2 worm cellular contexts compared by ENCODE assay signal in the genomic region with DNA sequence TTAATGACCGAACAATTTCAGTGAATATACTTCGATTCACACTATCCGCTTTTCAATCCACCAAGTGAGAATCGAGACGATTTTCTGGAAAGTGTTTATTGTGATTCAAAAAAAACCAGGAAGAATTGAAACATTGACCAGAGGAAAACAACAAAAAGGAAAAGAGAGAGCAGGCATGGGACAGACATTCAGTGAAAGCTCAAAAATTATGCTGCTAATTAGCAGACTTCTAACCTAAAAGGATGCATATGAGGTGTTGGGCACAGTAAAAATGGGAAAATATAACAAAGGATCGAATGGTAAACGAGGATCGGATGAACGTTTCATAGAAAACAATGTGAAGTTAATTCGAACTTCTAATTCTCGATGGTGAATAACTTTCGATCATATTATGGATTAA.
A peak's percentile ranks its signal among the peaks of the same experiment; 100 is the strongest.
TF ChIP-seq lines count a peak whose summit lies in the region.

No protein-coding gene starts in this region.

TF ChIP-seq in whole organism, L4 larva, 104 proteins besides CTCF, POLR2A, EP300 and RAD21:
- TF ChIP-seq daf-12 (tag; optimal IDR thresholded peaks at IDR 0.05; lab: Kevin White, UChicago) = no peak
- TF ChIP-seq F49E8.2 (tag; optimal IDR thresholded peaks at IDR 0.05; lab: Kevin White, UChicago; ENCODE audit: borderline replicate concordance) = peak; percentile 20

TF ChIP-seq in whole organism, young adult, 124 proteins besides CTCF, POLR2A, EP300 and RAD21:
- TF ChIP-seq lin-26 (GFP tag; IDR thresholded peaks at IDR 0.05; lab: Robert Waterston, UW) = peak; percentile 38; the same call in 1 of the 2 replicates
- peak; percentile 36 for TF ChIP-seq snpc-3.4 (tag; optimal IDR thresholded peaks at IDR 0.05; lab: Kevin White, UChicago)
- TF ChIP-seq Y95B8A.8 (GFP tag; IDR thresholded peaks at IDR 0.05; lab: Robert Waterston, UW) = no peak
- 0 out of 2 replicates have a peak, but pooled peaks have one; percentile 52 for TF ChIP-seq attf-6 (GFP tag; IDR thresholded peaks at IDR 0.05; lab: Robert Waterston, UW)
- TF ChIP-seq pha-4 (tag; optimal IDR thresholded peaks at IDR 0.05; lab: Kevin White, UChicago) = no peak
- TF ChIP-seq snpc-4 (GFP tag; optimal IDR thresholded peaks at IDR 0.05; lab: Kevin White, UChicago) = no peak
- peak in 1 of 4 experiments; percentile 55 for TF ChIP-seq snpc-4 (tag; optimal IDR thresholded peaks at IDR 0.05; lab: Kevin White, UChicago)
- no peak for TF ChIP-seq somi-1 (GFP tag; optimal IDR thresholded peaks at IDR 0.05; lab: Kevin White, UChicago)
- no peak for TF ChIP-seq snpc-1.3 (tag; optimal IDR thresholded peaks at IDR 0.05; lab: Kevin White, UChicago; ENCODE audit: insufficient read depth)
- no peak for TF ChIP-seq egrh-3 (GFP tag; IDR thresholded peaks at IDR 0.05; lab: Robert Waterston, UW)
- no peak for TF ChIP-seq ceh-58 (GFP tag; IDR thresholded peaks at IDR 0.05; lab: Robert Waterston, UW)
- no peak for TF ChIP-seq ets-4 (GFP tag; optimal IDR thresholded peaks at IDR 0.05; lab: Kevin White, UChicago)
- no peak for TF ChIP-seq zim-3 (tag; optimal IDR thresholded peaks at IDR 0.05; lab: Kevin White, UChicago)
- TF ChIP-seq sea-2 (GFP tag; IDR thresholded peaks at IDR 0.05; lab: Robert Waterston, UW) = no peak
- no peak for TF ChIP-seq dpl-1 (GFP tag; optimal IDR thresholded peaks at IDR 0.05; lab: Kevin White, UChicago)
- TF ChIP-seq dox-1 (GFP tag; IDR thresholded peaks at IDR 0.05; lab: Robert Waterston, UW) = no peak
- no peak for TF ChIP-seq nfya-2 (GFP tag; IDR thresholded peaks at IDR 0.05; lab: Robert Waterston, UW)
- TF ChIP-seq xnd-1 (tag; optimal IDR thresholded peaks at IDR 0.05; lab: Kevin White, UChicago) = peak; percentile 36
- peak; percentile 71 for TF ChIP-seq F49E8.2 (tag; optimal IDR thresholded peaks at IDR 0.05; lab: Kevin White, UChicago; ENCODE audit: insufficient read depth)
- no peak for TF ChIP-seq ama-1 (optimal IDR thresholded peaks at IDR 0.05; lab: Kevin White, UChicago)
- TF ChIP-seq ama-1 (GFP tag; optimal IDR thresholded peaks at IDR 0.05; lab: Kevin White, UChicago) = no peak
